Worm (Caenorhabditis elegans): ENCODE results near the gene daf-19.

ce11 chrII:10137358-10137757 is 31.8 kb downstream of the daf-19 start, which contains the start of gene phg-1:
- no peak for TF ChIP-seq nhr-11 (tag; optimal IDR thresholded peaks at IDR 0.05)
- no peak for TF ChIP-seq fkh-10 (GFP tag; optimal IDR thresholded peaks at IDR 0.05)
- no peak for TF ChIP-seq nhr-76 (tag; optimal IDR thresholded peaks at IDR 0.05)
